Fruit fly (Drosophila melanogaster) whole organism, pupa: Measurements from ENCODE around the gene CG3081.

Source experiments
- CG10348 ChIP-seq: fragments of 200-800 bp; sonication (Bioruptor generic); IDR thresholded peaks from 2 replicates; pipeline ENCODE4 v1.3.6; 2022; ENCODE audit warnings: missing biosample characterization, missing genetic modification characterization
- CG13204 ChIP-seq: fragments of 200-800 bp; sonication (Bioruptor generic); optimal IDR thresholded peaks from 2 replicates; lab custom pipeline; 2018; ENCODE audit warnings: missing biosample characterization, mild to moderate bottlenecking, missing genetic modification characterization, moderate library complexity
- CG14655 ChIP-seq: fragments of 200-800 bp; sonication (Bioruptor generic); optimal IDR thresholded peaks from 3 replicates; lab custom pipeline; 2017; ENCODE audit warnings: mild to moderate bottlenecking, missing biosample characterization, missing genetic modification reagents, missing genetic modification characterization
- CG15710 ChIP-seq: fragments of 200-800 bp; sonication (Bioruptor generic); optimal IDR thresholded peaks from 2 replicates; lab custom pipeline; 2018; ENCODE audit warnings: missing biosample characterization, mild to moderate bottlenecking, missing genetic modification characterization, moderate library complexity
- CG32121 ChIP-seq: fragments of 200-800 bp; sonication (Bioruptor generic); IDR thresholded peaks from 2 replicates; pipeline ENCODE4 v1.3.6; 2022; ENCODE audit warnings: missing biosample characterization, missing genetic modification characterization
- CG8301 ChIP-seq: fragments of 200-800 bp; sonication (Bioruptor generic); optimal IDR thresholded peaks from 2 replicates; lab custom pipeline; 2018; ENCODE audit warnings: missing biosample characterization, mild to moderate bottlenecking, missing genetic modification characterization
- EcR ChIP-seq: fragments of 200-800 bp; sonication (Bioruptor generic); optimal IDR thresholded peaks from 3 replicates; lab custom pipeline; 2019; ENCODE audit warnings: missing biosample characterization, missing genetic modification characterization, mild to moderate bottlenecking, moderate library complexity, missing genetic modification reagents
- Ets98B ChIP-seq: fragments of 200-800 bp; sonication (Bioruptor generic); IDR thresholded peaks from 2 replicates; pipeline ENCODE4 v1.3.6; 2022; ENCODE audit warnings: missing biosample characterization, missing genetic modification characterization
- Pif1B ChIP-seq: fragments of 200-800 bp; sonication (Bioruptor generic); optimal IDR thresholded peaks from 3 replicates; lab custom pipeline; 2016; ENCODE audit warnings: missing biosample characterization, missing genetic modification characterization
- Snoo ChIP-seq: fragments of 200-800 bp; sonication (Bioruptor generic); optimal IDR thresholded peaks from 3 replicates; lab custom pipeline; 2017; ENCODE audit warnings: missing biosample characterization, mild to moderate bottlenecking, missing genetic modification characterization, inconsistent platforms
- fd96Ca ChIP-seq: fragments of 200-800 bp; sonication (Bioruptor generic); IDR thresholded peaks from 3 replicates; pipeline ENCODE4 v1.3.6; 2022; ENCODE audit warnings: missing biosample characterization, missing genetic modification characterization
- rn ChIP-seq: fragments of 200-800 bp; sonication (Bioruptor generic); IDR thresholded peaks from 2 replicates; pipeline ENCODE4 v1.3.6; 2022; ENCODE audit warnings: missing biosample characterization, missing genetic modification characterization

DNA sequence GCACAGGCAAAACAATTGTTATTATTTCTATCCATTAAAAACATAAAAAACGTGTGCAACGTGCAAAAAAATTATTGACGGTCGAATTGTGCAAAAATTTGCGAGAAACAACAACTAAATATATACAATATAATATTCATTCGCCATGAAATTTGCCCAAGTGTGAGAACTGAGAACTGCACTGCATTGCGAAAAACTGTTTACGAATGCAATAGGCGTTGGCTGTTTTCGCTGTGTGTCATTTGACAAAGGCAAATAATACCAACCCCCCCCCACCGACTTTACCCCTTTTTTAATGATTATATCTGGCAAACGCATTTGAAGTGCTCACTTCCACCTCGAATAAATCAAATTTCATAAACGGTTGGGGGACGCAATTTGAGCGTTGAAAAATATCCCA lies 31.3 kb upstream of the CG3081 start:
- TF ChIP-seq CG32121 (GFP tag; lab: Robert Waterston, UW) = no peak
- TF ChIP-seq CG14655 = no peak
- no peak for TF ChIP-seq CG13204 (GFP tag; lab: Kevin White, UChicago)
- TF ChIP-seq rn (GFP tag; lab: Robert Waterston, UW) = no peak
- TF ChIP-seq fd96Ca (GFP tag; lab: Robert Waterston, UW) = no peak
- no peak for TF ChIP-seq CG15710 (tag; lab: Kevin White, UChicago)
- no peak for TF ChIP-seq CG10348 (GFP tag; lab: Robert Waterston, UW)
- no peak for TF ChIP-seq CG8301 (tag; lab: Kevin White, UChicago)
- no peak for TF ChIP-seq EcR
- no peak for TF ChIP-seq Snoo (tag; lab: Kevin White, UChicago)
- no peak for TF ChIP-seq Ets98B (GFP tag; lab: Robert Waterston, UW)
- no peak for TF ChIP-seq Pif1B (GFP tag; lab: Kevin White, UChicago)
